Fruit fly (Drosophila melanogaster) whole organism, adult: ENCODE measurements around the gene CG13457.

Experiments used
- CG1620 ChIP-seq: fragments of 200-800 bp; sonication (Bioruptor generic); optimal IDR thresholded peaks from 2 replicates; lab custom pipeline; 2016; ENCODE audit warnings: missing biosample characterization, missing genetic modification characterization
- CG33017 ChIP-seq: fragments of 200-800 bp; sonication (Bioruptor generic); optimal IDR thresholded peaks from 2 replicates; lab custom pipeline; 2018; ENCODE audit warnings: missing biosample characterization, mild to moderate bottlenecking, missing genetic modification characterization, moderate library complexity
- CG7045 ChIP-seq: fragments of 200-800 bp; sonication (Bioruptor generic); optimal IDR thresholded peaks from 2 replicates; lab custom pipeline; 2017; ENCODE audit warnings: missing biosample characterization, mild to moderate bottlenecking, missing genetic modification characterization
- CG7101 ChIP-seq: fragments of 200-800 bp; sonication (Bioruptor generic); optimal IDR thresholded peaks from 2 replicates; lab custom pipeline; 2018; ENCODE audit warnings: missing biosample characterization, mild to moderate bottlenecking, missing genetic modification characterization, moderate library complexity
- Crg-1 ChIP-seq: fragments of 200-800 bp; sonication (Bioruptor generic); optimal IDR thresholded peaks from 2 replicates; lab custom pipeline; 2016; ENCODE audit warnings: missing biosample characterization, missing genetic modification characterization
- Mnt ChIP-seq: fragments of 200-800 bp; sonication (Bioruptor generic); optimal IDR thresholded peaks from 2 replicates; lab custom pipeline; 2016; ENCODE audit warnings: missing biosample characterization, mild to moderate bottlenecking, missing genetic modification characterization
- cic ChIP-seq: fragments of 200-800 bp; sonication (Bioruptor generic); optimal IDR thresholded peaks from 2 replicates; lab custom pipeline; 2017; ENCODE audit warnings: missing biosample characterization, mild to moderate bottlenecking, missing genetic modification characterization, moderate library complexity
- cnc ChIP-seq, 2 experiments: fragments of >200 bp; optimal IDR thresholded peaks; 2 replicates each; lab custom pipeline; 2017
- kay ChIP-seq: fragments of 200-800 bp; sonication (Bioruptor generic); peaks from one replicate; lab custom pipeline; 2016; ENCODE audit warnings: missing biosample characterization, missing genetic modification characterization, borderline replicate concordance

- TF ChIP-seq kay (no peak), CG1620 (GFP tag; lab: Kevin White, UChicago) (no peak), cic (GFP tag; lab: Kevin White, UChicago) (no peak), CG33017 (tag; lab: Kevin White, UChicago) (no peak), CG7045 (GFP tag; lab: Kevin White, UChicago) (no peak), Crg-1 (GFP tag; lab: Kevin White, UChicago) (no peak), Mnt (GFP tag; lab: Kevin White, UChicago) (peak; percentile 56), cnc (optimal IDR thresholded peaks at IDR 0.05; lab: Kevin White, UChicago) (no peak), CG7101 (peak; percentile 42)
These were observed 30.4 kb upstream of the CG13457 start, which contains the start of gene CG6878 for dm6 chr3L:15161549-15161948.
